Comparison of ENCODE assay signal across 5 fruit fly cellular contexts in genomic region chr3L:18057033-18057432, dm6.
TF ChIP-seq lines count a peak whose summit lies in the region.

No protein-coding gene starts in this region.

- TF ChIP-seq CTCF in whole organism, embryonic (GFP tag; optimal IDR thresholded peaks at IDR 0.05; lab: Kevin White, UChicago) = no peak

TF ChIP-seq in whole organism, adult, 20 proteins besides CTCF, POLR2A, EP300 and RAD21:
- TF ChIP-seq kay (GFP tag; lab: Kevin White, UChicago; ENCODE audit: borderline replicate concordance) (peak; percentile 47), tj (GFP tag; optimal IDR thresholded peaks at IDR 0.05; lab: Kevin White, UChicago) (peak; percentile 29), cnc (optimal IDR thresholded peaks at IDR 0.05; lab: Kevin White, UChicago) (no peak), Crg-1 (GFP tag; optimal IDR thresholded peaks at IDR 0.05; lab: Kevin White, UChicago) (no peak)

TF ChIP-seq in whole organism, embryonic, 481 proteins besides CTCF, POLR2A, EP300 and RAD21:
- TF ChIP-seq CG9609 (GFP tag; optimal IDR thresholded peaks at IDR 0.05; lab: Kevin White, UChicago) (no peak), cg (GFP tag; optimal IDR thresholded peaks at IDR 0.05; lab: Kevin White, UChicago) (peak; percentile 31), CG12769 (tag; optimal IDR thresholded peaks at IDR 0.05; lab: Kevin White, UChicago) (peak; percentile 27), Ptx1 (GFP tag; IDR thresholded peaks at IDR 0.05; lab: Robert Waterston, UW) (no peak), ftz-f1 (GFP tag; optimal IDR thresholded peaks at IDR 0.05; lab: Kevin White, UChicago) (peak; percentile 94), sd (tag; optimal IDR thresholded peaks at IDR 0.05; lab: Kevin White, UChicago) (peak; percentile 56), Trl (optimal IDR thresholded peaks at IDR 0.05; lab: Kevin White, UChicago) (peak in 1 of 2 experiments; percentile 4), Trl (GFP tag; optimal IDR thresholded peaks at IDR 0.05; lab: Kevin White, UChicago) (no peak), CG13296 (GFP tag; optimal IDR thresholded peaks at IDR 0.05; lab: Kevin White, UChicago) (no peak)

TF ChIP-seq in whole organism, prepupa, 60 proteins besides CTCF, POLR2A, EP300 and RAD21:
- no peak for TF ChIP-seq net (GFP tag; optimal IDR thresholded peaks at IDR 0.05; lab: Kevin White, UChicago)
- TF ChIP-seq achi (GFP tag; optimal IDR thresholded peaks at IDR 0.05; lab: Kevin White, UChicago) = no peak
- TF ChIP-seq CG8319 (GFP tag; optimal IDR thresholded peaks at IDR 0.05; lab: Kevin White, UChicago) = no peak
- TF ChIP-seq fkh (GFP tag; optimal IDR thresholded peaks at IDR 0.05; lab: Kevin White, UChicago) = peak; percentile 27
- TF ChIP-seq OdsH (GFP tag; optimal IDR thresholded peaks at IDR 0.05; lab: Kevin White, UChicago) = no peak
- no peak for TF ChIP-seq Hr4 (GFP tag; optimal IDR thresholded peaks at IDR 0.05; lab: Kevin White, UChicago)
- peak; percentile 54 for TF ChIP-seq vri (GFP tag; optimal IDR thresholded peaks at IDR 0.05; lab: Kevin White, UChicago)
- no peak for TF ChIP-seq Sox102F (GFP tag; optimal IDR thresholded peaks at IDR 0.05; lab: Kevin White, UChicago)
TF ChIP-seq in whole organism, prepupa: peak in this region for 2.

TF ChIP-seq in whole organism, pupa, 21 proteins besides CTCF, POLR2A, EP300 and RAD21:
- no peak for TF ChIP-seq CG8159 (tag; optimal IDR thresholded peaks at IDR 0.05; lab: Kevin White, UChicago)
- TF ChIP-seq EcR (GFP tag; optimal IDR thresholded peaks at IDR 0.05; lab: Kevin White, UChicago) = peak; percentile 93
TF ChIP-seq in whole organism, pupa: peak in this region for 1.

TF ChIP-seq in whole organism, wandering third instar larva, 38 proteins besides CTCF, POLR2A, EP300 and RAD21:
- peak; percentile 22 for TF ChIP-seq rgr (GFP tag; optimal IDR thresholded peaks at IDR 0.05; lab: Kevin White, UChicago)
- TF ChIP-seq Mio (GFP tag; optimal IDR thresholded peaks at IDR 0.05; lab: Kevin White, UChicago) = no peak
- peak; percentile 13 for TF ChIP-seq br (GFP tag; optimal IDR thresholded peaks at IDR 0.05; lab: Kevin White, UChicago)
- peak; percentile 27 for TF ChIP-seq h (GFP tag; optimal IDR thresholded peaks at IDR 0.05; lab: Kevin White, UChicago)
